Worm (Caenorhabditis elegans) whole organism, midembryonic: Measurements from ENCODE around the gene ZC513.14.

ENCODE experiments used
- T22C8.4 ChIP-seq: fragments of 200-800 bp; sonication (Bioruptor generic); IDR thresholded peaks from 2 replicates; pipeline ENCODE4 v1.3.6; 2022; ENCODE audit warnings: missing genetic modification characterization, missing compliant biosample characterization
- cog-1 ChIP-seq: sonication (generic microtip); optimal IDR thresholded peaks from 2 replicates; lab custom pipeline; 2016; ENCODE audit warnings: missing genetic modification characterization, missing compliant biosample characterization
- flt-1 ChIP-seq: fragments of 200-800 bp; sonication (Bioruptor generic); IDR thresholded peaks from 2 replicates; pipeline ENCODE4 v1.3.6; 2022; ENCODE audit warnings: missing genetic modification characterization, missing compliant biosample characterization
- klf-2 ChIP-seq: fragments of 200-800 bp; sonication (Bioruptor generic); conservative IDR thresholded peaks from 2 replicates; pipeline ENCODE4 v1.3.6; 2022; ENCODE audit warnings: missing genetic modification reagents, missing genetic modification characterization, missing compliant biosample characterization
- med-1 ChIP-seq: sonication (generic microtip); optimal IDR thresholded peaks from 2 replicates; lab custom pipeline; 2017; ENCODE audit warnings: missing genetic modification characterization, mild to moderate bottlenecking, missing compliant biosample characterization, antibody characterized with exemption, missing genetic modification reagents; ENCODE audit not compliant: insufficient read depth
- ref-1 ChIP-seq: fragments of 200-800 bp; sonication (Bioruptor generic); conservative IDR thresholded peaks from 2 replicates; pipeline ENCODE4 v1.3.6; 2022; ENCODE audit warnings: missing genetic modification reagents, missing genetic modification characterization, missing compliant biosample characterization
- tab-1 ChIP-seq: fragments of 200-800 bp; sonication (Bioruptor generic); IDR thresholded peaks from 2 replicates; pipeline ENCODE4 v1.3.6; 2022; ENCODE audit warnings: missing genetic modification characterization, missing compliant biosample characterization
- ztf-23 ChIP-seq: fragments of 200-800 bp; sonication (Bioruptor generic); IDR thresholded peaks from 2 replicates; pipeline ENCODE4 v1.3.6; 2022; ENCODE audit warnings: missing genetic modification reagents, missing genetic modification characterization, missing compliant biosample characterization
- ztf-29 ChIP-seq: fragments of 200-800 bp; sonication (Bioruptor generic); IDR thresholded peaks from 2 replicates; pipeline ENCODE4 v1.3.6; 2022; ENCODE audit warnings: missing genetic modification reagents, missing genetic modification characterization, missing compliant biosample characterization

Gene ZC513.14

DNA sequence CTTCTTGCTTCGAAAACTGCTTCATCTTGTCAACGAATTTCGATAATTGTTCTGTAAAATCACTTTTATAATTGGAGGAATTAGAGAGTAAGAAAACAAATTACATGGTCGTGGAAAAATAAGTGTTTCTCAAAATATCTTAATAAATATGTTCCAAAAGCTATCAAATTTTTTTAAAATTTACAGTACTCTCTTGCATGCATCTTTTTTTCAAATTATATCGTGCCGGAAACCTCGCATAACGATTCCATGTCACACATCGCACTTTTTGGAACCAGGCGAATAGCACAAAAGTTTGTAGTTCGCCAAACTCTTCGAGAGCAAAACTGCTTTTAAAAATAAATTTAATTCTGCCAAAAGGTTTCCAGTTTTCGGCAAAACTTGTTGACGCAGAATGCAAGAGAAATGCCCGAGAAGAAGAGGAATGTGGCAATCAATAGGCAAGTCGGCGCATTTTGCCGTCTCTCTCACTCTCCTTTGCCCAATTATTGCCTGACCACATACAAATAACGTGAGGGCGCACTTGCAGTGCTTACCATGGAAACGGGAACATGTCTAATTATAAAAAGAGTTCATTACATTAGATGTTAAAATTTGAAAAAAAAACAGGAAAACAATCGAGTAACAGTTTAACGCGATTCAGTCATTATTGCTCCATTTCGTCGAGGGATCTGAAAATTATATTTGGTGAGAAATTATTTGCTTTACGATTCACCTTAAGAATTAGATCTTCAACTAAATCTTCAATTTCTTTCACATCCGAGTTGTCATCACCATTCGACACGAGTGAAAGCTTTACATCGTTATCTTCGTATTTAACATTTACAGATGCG, 28.2 kb downstream of the ZC513.14 start, which contains the start of gene Y97E10AR.3:
Y97E10AR.3 (minus strand) TSS at position 51 of the 833 bp plus-strand sequence.
- TF ChIP-seq cog-1 (tag; lab: Kevin White, UChicago), result no peak
- TF ChIP-seq ztf-29 (GFP tag; lab: Robert Waterston, UW), result no peak
- TF ChIP-seq med-1 (GFP tag; lab: Kevin White, UChicago), result no peak
- no peak for TF ChIP-seq flt-1 (GFP tag; lab: Robert Waterston, UW)
- TF ChIP-seq ref-1 (GFP tag; lab: Robert Waterston, UW), result no peak
- no peak for TF ChIP-seq ztf-23 (GFP tag; lab: Robert Waterston, UW)
- no peak for TF ChIP-seq T22C8.4 (GFP tag; lab: Robert Waterston, UW)
- no peak for TF ChIP-seq klf-2 (GFP tag; lab: Robert Waterston, UW)
- no peak for TF ChIP-seq tab-1

DNA sequence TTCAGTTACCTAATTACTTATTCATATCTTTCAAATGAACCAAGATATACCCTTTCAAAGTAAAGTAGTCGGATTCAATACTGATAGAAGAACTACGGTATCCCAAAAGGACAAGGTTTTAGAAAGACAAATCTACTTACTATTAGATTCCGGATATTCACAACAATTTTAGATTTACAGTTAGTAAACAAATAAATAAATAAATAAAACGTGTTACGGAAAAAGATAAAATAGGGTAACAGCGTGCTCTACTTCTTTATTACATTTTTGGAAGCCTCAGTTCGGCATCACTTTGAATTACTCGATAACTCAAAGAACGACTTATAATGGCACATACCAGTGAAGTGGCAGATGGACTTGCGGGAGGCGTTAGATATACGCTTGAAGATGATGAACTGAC, 30.8 kb downstream of the ZC513.14 start, which contains the start of gene Y97E10AR.8:
Y97E10AR.8 (plus strand) TSS at position 301 of the 400 bp plus-strand sequence.
- TF ChIP-seq ref-1 (GFP tag; lab: Robert Waterston, UW), result no peak
- no peak for TF ChIP-seq ztf-29 (GFP tag; lab: Robert Waterston, UW)
- no peak for TF ChIP-seq tab-1
- TF ChIP-seq T22C8.4 (GFP tag; lab: Robert Waterston, UW), result no peak
- no peak for TF ChIP-seq ztf-23 (GFP tag; lab: Robert Waterston, UW)
- TF ChIP-seq klf-2 (GFP tag; lab: Robert Waterston, UW), result no peak
- TF ChIP-seq med-1 (GFP tag; lab: Kevin White, UChicago), result no peak
- no peak for TF ChIP-seq cog-1 (tag; lab: Kevin White, UChicago)
- TF ChIP-seq flt-1 (GFP tag; lab: Robert Waterston, UW), result no peak

- TF ChIP-seq cog-1 (tag; lab: Kevin White, UChicago) (peak; percentile 72), tab-1 (no peak), T22C8.4 (GFP tag; lab: Robert Waterston, UW) (no peak), ztf-29 (GFP tag; lab: Robert Waterston, UW) (no peak), ztf-23 (GFP tag; lab: Robert Waterston, UW) (peak; percentile 5; the same call in 1 of the 2 replicates), klf-2 (GFP tag; lab: Robert Waterston, UW) (no peak), med-1 (GFP tag; lab: Kevin White, UChicago) (no peak)
These were observed 34.8 kb downstream of the ZC513.14 start, which contains the start of gene Y97E10AR.1 for ce11 chrV:8000929-8001513. Gene Y97E10AR.1, plus strand, starts transcription at chrV:8001463.

ce11 chrV:7995878-7996277, 40.0 kb downstream of the ZC513.14 start, which contains the start of gene Y97E10AR.2:
Gene Y97E10AR.2, plus strand, starts transcription at chrV:7996178.
- TF ChIP-seq cog-1 (tag; lab: Kevin White, UChicago), result no peak
- no peak for TF ChIP-seq tab-1
- no peak for TF ChIP-seq ref-1 (GFP tag; lab: Robert Waterston, UW)
- TF ChIP-seq klf-2 (GFP tag; lab: Robert Waterston, UW), result no peak
- no peak for TF ChIP-seq T22C8.4 (GFP tag; lab: Robert Waterston, UW)
- TF ChIP-seq flt-1 (GFP tag; lab: Robert Waterston, UW), result no peak
- no peak for TF ChIP-seq med-1 (GFP tag; lab: Kevin White, UChicago)
- no peak for TF ChIP-seq ztf-29 (GFP tag; lab: Robert Waterston, UW)
- TF ChIP-seq ztf-23 (GFP tag; lab: Robert Waterston, UW), result no peak

ce11 chrV:7995165-7995564, 40.7 kb downstream of the ZC513.14 start:
- no peak for TF ChIP-seq ref-1 (GFP tag; lab: Robert Waterston, UW)
- no peak for TF ChIP-seq tab-1
- TF ChIP-seq med-1 (GFP tag; lab: Kevin White, UChicago), result no peak
- no peak for TF ChIP-seq flt-1 (GFP tag; lab: Robert Waterston, UW)

DNA sequence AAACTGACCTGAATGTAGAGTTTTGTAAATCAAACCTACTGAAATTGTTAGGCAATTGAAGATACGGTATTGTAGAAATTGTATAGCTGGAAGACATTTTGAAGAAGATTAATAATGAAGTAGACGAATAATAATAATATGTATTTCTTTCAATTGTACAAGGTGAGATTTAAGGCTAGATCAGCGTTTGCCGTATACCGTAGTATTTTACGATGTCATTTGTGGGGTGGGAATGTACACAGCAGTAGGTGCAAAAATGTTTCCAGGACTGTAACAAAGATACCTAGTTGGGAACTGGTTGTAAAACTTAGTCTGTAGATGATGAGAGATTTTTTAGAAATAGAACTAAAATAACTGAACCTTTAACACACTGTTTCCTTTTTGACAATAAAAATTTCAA, 41.3 kb downstream of the ZC513.14 start, which contains the start of gene ceh-76:
ceh-76 (minus strand) TSS at position 101 of the 400 bp plus-strand sequence.
- TF ChIP-seq med-1 (GFP tag; lab: Kevin White, UChicago) (no peak), ref-1 (GFP tag; lab: Robert Waterston, UW) (no peak), ztf-29 (GFP tag; lab: Robert Waterston, UW) (no peak), ztf-23 (GFP tag; lab: Robert Waterston, UW) (no peak), cog-1 (tag; lab: Kevin White, UChicago) (no peak), klf-2 (GFP tag; lab: Robert Waterston, UW) (no peak), flt-1 (GFP tag; lab: Robert Waterston, UW) (no peak), T22C8.4 (GFP tag; lab: Robert Waterston, UW) (no peak), tab-1 (no peak)

DNA sequence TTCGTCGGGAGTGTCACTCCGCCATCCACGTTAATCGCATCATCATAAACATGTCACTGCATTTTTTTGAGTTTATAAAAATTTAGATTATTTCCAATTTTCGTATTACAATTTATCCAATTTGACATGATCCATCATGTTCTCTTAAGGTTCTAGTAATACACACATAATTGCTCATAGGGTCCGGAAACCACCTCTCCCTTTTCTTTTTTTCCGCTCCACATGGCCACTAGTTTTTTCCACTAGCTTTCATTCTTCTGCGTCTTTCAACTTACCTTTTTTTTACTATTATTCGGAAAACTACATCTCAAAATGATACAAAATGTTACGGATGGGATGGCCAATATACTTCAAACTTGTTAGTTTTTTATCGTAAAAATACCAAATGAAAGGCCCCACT, 50.0 kb downstream of the ZC513.14 start, which contains the start of gene Y97E10AL.1:
Y97E10AL.1 (plus strand) TSS at position 301 of the 400 bp plus-strand sequence.
- TF ChIP-seq klf-2 (GFP tag; lab: Robert Waterston, UW) (no peak), med-1 (GFP tag; lab: Kevin White, UChicago) (no peak), flt-1 (GFP tag; lab: Robert Waterston, UW) (no peak), ref-1 (GFP tag; lab: Robert Waterston, UW) (no peak), cog-1 (tag; lab: Kevin White, UChicago) (no peak), T22C8.4 (GFP tag; lab: Robert Waterston, UW) (no peak), ztf-29 (GFP tag; lab: Robert Waterston, UW) (no peak), ztf-23 (GFP tag; lab: Robert Waterston, UW) (no peak)
